Worm (Caenorhabditis elegans) whole organism, L4 larva: ENCODE results near the gene ghi-1.

Source experiments
- F10B5.3 ChIP-seq: sonication (generic microtip); optimal IDR thresholded peaks from 2 replicates; lab custom pipeline; 2016; ENCODE audit warnings: mild to moderate bottlenecking, missing genetic modification characterization, missing compliant biosample characterization
- aly-2 ChIP-seq: sonication (generic microtip); optimal IDR thresholded peaks from 2 replicates; lab custom pipeline; 2018; ENCODE audit warnings: missing biosample characterization, missing genetic modification characterization
- lim-7 ChIP-seq: fragments of 200-800 bp; sonication (Bioruptor generic); IDR thresholded peaks from 2 replicates; pipeline ENCODE4 v1.3.6; 2022; ENCODE audit warnings: missing genetic modification characterization, missing compliant biosample characterization
- lin-13 ChIP-seq: fragments of 150-350 bp; optimal IDR thresholded peaks from 2 replicates; lab custom pipeline; 2014; ENCODE audit warnings: missing biosample characterization, missing genetic modification reagents, missing genetic modification characterization
- mes-2 ChIP-seq: sonication (generic microtip); optimal IDR thresholded peaks from 2 replicates; lab custom pipeline; 2016; ENCODE audit warnings: missing genotype, mild to moderate bottlenecking, missing genetic modification characterization, missing compliant biosample characterization; ENCODE audit not compliant: poor library complexity, severe bottlenecking
- nhr-11 ChIP-seq: fragments of 150-350 bp; optimal IDR thresholded peaks from 2 replicates; lab custom pipeline; 2014; ENCODE audit warnings: missing biosample characterization, missing genetic modification characterization
- nhr-237 ChIP-seq: sonication (generic microtip); optimal IDR thresholded peaks from 2 replicates; lab custom pipeline; 2017; ENCODE audit warnings: missing biosample characterization, missing genetic modification characterization
- nhr-76 ChIP-seq: fragments of 150-350 bp; optimal IDR thresholded peaks from 2 replicates; lab custom pipeline; 2014; ENCODE audit warnings: missing biosample characterization, missing genetic modification characterization
- pqm-1 ChIP-seq: sonication (generic microtip); optimal IDR thresholded peaks from 2 replicates; lab custom pipeline; 2017; ENCODE audit warnings: missing biosample characterization, missing genetic modification characterization
- spr-3 ChIP-seq: fragments of 200-800 bp; sonication (Bioruptor generic); optimal IDR thresholded peaks from 2 replicates; lab custom pipeline; 2018; ENCODE audit warnings: mild to moderate bottlenecking, missing genetic modification characterization, missing compliant biosample characterization
- unc-62 ChIP-seq, 3 experiments: fragments of 150-350 bp in 1 of 3; sonication (generic microtip); optimal IDR thresholded peaks in 2 of 3; peaks in 1 of 3; 1 replicate in 1 of 3; 2 replicates in 2 of 3; lab custom pipeline; 2014 to 2017; ENCODE audit warnings: missing biosample characterization in 3 of 3, missing genetic modification characterization in 3 of 3, missing genetic modification reagents in 3 of 3, missing genotype in 1 of 3

- no peak for TF ChIP-seq mes-2 (tag; lab: Kevin White, UChicago)
- no peak for TF ChIP-seq nhr-11
- TF ChIP-seq unc-62 (GFP tag; optimal IDR thresholded peaks at IDR 0.05 in 1 of 2; lab: Kevin White, UChicago), result no peak
- TF ChIP-seq unc-62 (tag; optimal IDR thresholded peaks at IDR 0.05; lab: Kevin White, UChicago), result no peak
- no peak for TF ChIP-seq spr-3 (GFP tag; lab: Kevin White, UChicago)
- TF ChIP-seq nhr-76 (tag; lab: Kevin White, UChicago), result no peak
- no peak for TF ChIP-seq lin-13
- no peak for TF ChIP-seq pqm-1 (tag; lab: Kevin White, UChicago)
- TF ChIP-seq nhr-237 (tag; lab: Kevin White, UChicago), result no peak
- no peak for TF ChIP-seq aly-2 (tag; lab: Kevin White, UChicago)
- no peak for TF ChIP-seq F10B5.3 (tag; lab: Kevin White, UChicago)
- 0 out of 2 replicates have a peak, but pooled peaks have one; percentile 51 for TF ChIP-seq lim-7 (GFP tag; lab: Robert Waterston, UW)
These were observed 34.4 kb upstream of the ghi-1 start, which contains the start of gene F07A11.5 for ce11 chrII:11612034-11612723.
